Worm (Caenorhabditis elegans): ENCODE measurements around the gene C28D4.4.

Gene C28D4.4

ce11 chrIV:9737204-9737790 lies 7.5 kb downstream of the C28D4.4 start, which contains the start of gene cka-1 (continued):
- TF ChIP-seq dpl-1 (GFP tag; optimal IDR thresholded peaks at IDR 0.05): no peak
- no peak for TF ChIP-seq lin-39 (tag; optimal IDR thresholded peaks at IDR 0.05)
- TF ChIP-seq nhr-28 (tag; optimal IDR thresholded peaks at IDR 0.05): peak; percentile 31
- TF ChIP-seq unc-62 (GFP tag; optimal IDR thresholded peaks at IDR 0.05 in 1 of 2): no peak
- no peak for TF ChIP-seq unc-62 (tag; optimal IDR thresholded peaks at IDR 0.05)
- TF ChIP-seq mes-2 (tag; optimal IDR thresholded peaks at IDR 0.05; ENCODE audit: poor library complexity, severe bottlenecking): no peak
- no peak for TF ChIP-seq nhr-102 (tag; optimal IDR thresholded peaks at IDR 0.05)
- no peak for TF ChIP-seq lin-13 (GFP tag; optimal IDR thresholded peaks at IDR 0.05)

- TF ChIP-seq T20F7.1 (GFP tag; optimal IDR thresholded peaks at IDR 0.05) (no peak), daf-16 (GFP tag; optimal IDR thresholded peaks at IDR 0.05) (peak in 1 of 2 experiments; percentile 69), daf-16 (tag; optimal IDR thresholded peaks at IDR 0.05) (peak; percentile 97), hlh-30 (tag; optimal IDR thresholded peaks at IDR 0.05; ENCODE audit: insufficient read depth) (peak; percentile 64), vab-7 (GFP tag; IDR thresholded peaks at IDR 0.05) (no peak), lsy-2 (tag; optimal IDR thresholded peaks at IDR 0.05) (peak in 1 of 2 experiments; percentile 72), snpc-4 (tag; optimal IDR thresholded peaks at IDR 0.05) (no peak), ztf-7 (tag; optimal IDR thresholded peaks at IDR 0.05) (no peak), ZK546.5 (tag; optimal IDR thresholded peaks at IDR 0.05) (no peak), F37D6.2 (tag; optimal IDR thresholded peaks at IDR 0.05) (no peak), F26F4.8 (GFP tag; conservative IDR thresholded peaks at IDR 0.05) (no peak), nhr-28 (tag; optimal IDR thresholded peaks at IDR 0.05) (peak; percentile 72), sdz-12 (GFP tag; optimal IDR thresholded peaks at IDR 0.05) (no peak), egl-43 (GFP tag; IDR thresholded peaks at IDR 0.05) (no peak), ceh-44 (GFP tag; IDR thresholded peaks at IDR 0.05) (no peak), dmd-6 (GFP tag; IDR thresholded peaks at IDR 0.05) (peak; percentile 57; the same call in 1 of the 2 replicates), php-3 (GFP tag; IDR thresholded peaks at IDR 0.05) (0 out of 2 replicates have a peak, but pooled peaks have one; percentile 62), duxl-1 (tag; optimal IDR thresholded peaks at IDR 0.05; ENCODE audit: poor library complexity) (no peak), ceh-28 (tag; optimal IDR thresholded peaks at IDR 0.05) (no peak), snpc-1.2 (GFP tag; IDR thresholded peaks at IDR 0.05) (no peak), nhr-77 (tag; optimal IDR thresholded peaks at IDR 0.05) (peak; percentile 13), nhr-11 (tag; optimal IDR thresholded peaks at IDR 0.05) (peak; percentile 25), pqm-1 (tag; optimal IDR thresholded peaks at IDR 0.05) (peak; percentile 52), dve-1 (tag; optimal IDR thresholded peaks at IDR 0.05; ENCODE audit: insufficient read depth) (peak; percentile 76), aha-1 (tag) (peak; percentile 94), set-16 (GFP tag; IDR thresholded peaks at IDR 0.05) (no peak), lin-39 (tag; optimal IDR thresholded peaks at IDR 0.05) (no peak), hlh-11 (tag; optimal IDR thresholded peaks at IDR 0.05) (peak; percentile 69), ctbp-1 (GFP tag; IDR thresholded peaks at IDR 0.05) (no peak), mep-1 (tag; optimal IDR thresholded peaks at IDR 0.05) (peak; percentile 17), lir-3 (tag; optimal IDR thresholded peaks at IDR 0.05) (no peak)
Observed at ce11 chrIV:9735750-9736149, 9.1 kb downstream of the C28D4.4 start.

- TF ChIP-seq tag-97 (GFP tag; IDR thresholded peaks at IDR 0.05) (no peak), attf-4 (tag; optimal IDR thresholded peaks at IDR 0.05) (no peak), unc-39 (tag; optimal IDR thresholded peaks at IDR 0.05) (no peak), unc-130 (GFP tag; optimal IDR thresholded peaks at IDR 0.05) (no peak), hlh-11 (tag; optimal IDR thresholded peaks at IDR 0.05) (peak; percentile 1), nhr-41 (GFP tag; IDR thresholded peaks at IDR 0.05) (no peak), spr-1 (tag; optimal IDR thresholded peaks at IDR 0.05) (no peak)
Observed at ce11 chrIV:9734861-9735260, 9.9 kb downstream of the C28D4.4 start.
